Comparison of ENCODE assay signal across 3 fruit fly cellular contexts in the genomic region with DNA sequence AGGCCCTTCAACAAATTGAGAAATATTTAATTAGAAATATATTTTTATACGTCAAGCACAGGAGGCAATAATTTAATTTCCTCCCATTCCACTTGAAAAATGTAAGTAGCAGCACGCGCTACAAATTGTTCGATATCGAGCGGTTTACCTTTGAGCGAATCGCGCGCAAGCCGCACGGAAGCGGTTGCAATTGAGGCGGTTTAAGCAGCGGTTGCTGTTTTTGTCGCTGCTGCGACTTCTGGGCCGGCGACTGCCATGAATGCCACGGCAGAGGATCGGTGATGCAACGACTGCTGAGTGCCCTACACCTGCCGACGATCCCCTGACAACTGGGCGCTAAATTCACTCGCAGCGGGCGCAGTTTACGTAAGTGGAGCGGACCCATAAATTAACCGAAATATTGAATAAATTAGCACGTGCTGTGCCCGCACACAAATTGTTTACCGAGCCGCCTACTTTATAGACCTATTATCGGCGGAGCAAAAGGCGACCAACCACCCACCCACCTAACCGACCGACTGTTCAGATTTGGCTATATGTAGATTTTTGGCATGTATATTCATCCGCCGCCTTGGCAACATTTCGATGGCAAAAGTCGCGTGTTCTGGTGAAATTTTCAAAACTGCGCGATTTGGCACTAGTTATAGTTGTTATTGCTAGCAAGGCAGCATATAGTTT.
TF ChIP-seq lines count a peak whose summit lies in the region.

No protein-coding gene starts in this region.

- TF ChIP-seq CTCF in whole organism, embryonic (GFP tag; optimal IDR thresholded peaks at IDR 0.05; lab: Kevin White, UChicago), result no peak

TF ChIP-seq in whole organism, embryonic, 481 proteins besides CTCF, POLR2A, EP300 and RAD21 (continues in another document):
- TF ChIP-seq Vsx1 (GFP tag; optimal IDR thresholded peaks at IDR 0.05; lab: Kevin White, UChicago) (no peak), CG8924 (tag; optimal IDR thresholded peaks at IDR 0.05; lab: Kevin White, UChicago) (no peak), CG10274 (GFP tag; optimal IDR thresholded peaks at IDR 0.05; lab: Kevin White, UChicago) (peak; percentile 44), C15 (GFP tag; IDR thresholded peaks at IDR 0.05; lab: Robert Waterston, UW) (no peak), CG2889 (GFP tag; IDR thresholded peaks at IDR 0.05; lab: Robert Waterston, UW) (no peak), lmd (GFP tag; IDR thresholded peaks at IDR 0.05; lab: Robert Waterston, UW) (no peak), Six4 (GFP tag; optimal IDR thresholded peaks at IDR 0.05; lab: Kevin White, UChicago) (no peak), sim (GFP tag; IDR thresholded peaks at IDR 0.05; lab: Robert Waterston, UW) (no peak), NK7.1 (GFP tag; optimal IDR thresholded peaks at IDR 0.05; lab: Kevin White, UChicago) (no peak), ken (GFP tag; IDR thresholded peaks at IDR 0.05; lab: Robert Waterston, UW) (no peak), gcm (GFP tag; optimal IDR thresholded peaks at IDR 0.05; lab: Kevin White, UChicago) (no peak), slbo (GFP tag; IDR thresholded peaks at IDR 0.05; lab: Robert Waterston, UW) (0 out of 2 replicates have a peak, but pooled peaks have one; percentile 18), sr (GFP tag; IDR thresholded peaks at IDR 0.05; lab: Robert Waterston, UW) (peak; percentile 73), Dbx (GFP tag; IDR thresholded peaks at IDR 0.05; lab: Robert Waterston, UW) (no peak), CG8388 (GFP tag; optimal IDR thresholded peaks at IDR 0.05; lab: Kevin White, UChicago) (no peak), CG34422 (GFP tag; IDR thresholded peaks at IDR 0.05; lab: Robert Waterston, UW) (0 out of 3 replicates have a peak, but pooled peaks have one; percentile 26), Xbp1 (GFP tag; optimal IDR thresholded peaks at IDR 0.05; lab: Kevin White, UChicago) (no peak), tap (tag; optimal IDR thresholded peaks at IDR 0.05; lab: Kevin White, UChicago) (no peak), vvl (GFP tag; IDR thresholded peaks at IDR 0.05; lab: Robert Waterston, UW) (peak; percentile 54; the same call in 1 of the 2 replicates), Taf1 (GFP tag; IDR thresholded peaks at IDR 0.05; lab: Robert Waterston, UW) (no peak), Pdp1 (GFP tag; optimal IDR thresholded peaks at IDR 0.05; lab: Kevin White, UChicago) (peak in 1 of 2 experiments; percentile 73), fd96Cb (tag; optimal IDR thresholded peaks at IDR 0.05; lab: Kevin White, UChicago) (no peak), luna (GFP tag; optimal IDR thresholded peaks at IDR 0.05; lab: Kevin White, UChicago) (no peak), ranshi (GFP tag; IDR thresholded peaks at IDR 0.05; lab: Robert Waterston, UW) (no peak), dimm (GFP tag; IDR thresholded peaks at IDR 0.05; lab: Robert Waterston, UW) (no peak), CG12391 (tag; optimal IDR thresholded peaks at IDR 0.05; lab: Kevin White, UChicago) (no peak), odd (GFP tag; optimal IDR thresholded peaks at IDR 0.05; lab: Kevin White, UChicago) (no peak), zf30C (GFP tag; optimal IDR thresholded peaks at IDR 0.05; lab: Kevin White, UChicago) (no peak), Kr (GFP tag; optimal IDR thresholded peaks at IDR 0.05; lab: Kevin White, UChicago) (no peak)

TF ChIP-seq in whole organism, pupa, 21 proteins besides CTCF, POLR2A, EP300 and RAD21:
- TF ChIP-seq CG8159 (tag; optimal IDR thresholded peaks at IDR 0.05; lab: Kevin White, UChicago) (no peak), CG32121 (GFP tag; IDR thresholded peaks at IDR 0.05; lab: Robert Waterston, UW) (0 out of 2 replicates have a peak, but pooled peaks have one; percentile 20), CG4496 (GFP tag; IDR thresholded peaks at IDR 0.05; lab: Robert Waterston, UW) (peak; percentile 38; the same call in 1 of the 3 replicates)

TF ChIP-seq in whole organism, wandering third instar larva, 38 proteins besides CTCF, POLR2A, EP300 and RAD21:
- TF ChIP-seq CG9705 (GFP tag; optimal IDR thresholded peaks at IDR 0.05; lab: Kevin White, UChicago), result no peak
- TF ChIP-seq Myc (optimal IDR thresholded peaks at IDR 0.05; lab: Kevin White, UChicago), result peak; percentile 49
- TF ChIP-seq lola (GFP tag; optimal IDR thresholded peaks at IDR 0.05; lab: Kevin White, UChicago), result no peak
- no peak for TF ChIP-seq psq (GFP tag; optimal IDR thresholded peaks at IDR 0.05; lab: Kevin White, UChicago)
- TF ChIP-seq Vsx2 (GFP tag; optimal IDR thresholded peaks at IDR 0.05; lab: Kevin White, UChicago; ENCODE audit: partially characterized antibody), result no peak
- TF ChIP-seq Hr83 (GFP tag; optimal IDR thresholded peaks at IDR 0.05; lab: Kevin White, UChicago; ENCODE audit: poor library complexity, severe bottlenecking), result no peak
- no peak for TF ChIP-seq Dif (GFP tag; optimal IDR thresholded peaks at IDR 0.05; lab: Kevin White, UChicago; ENCODE audit: partially characterized antibody)
- no peak for TF ChIP-seq Hr78 (GFP tag; optimal IDR thresholded peaks at IDR 0.05; lab: Kevin White, UChicago)
